Worm (Caenorhabditis elegans) whole organism, L2 larva: ENCODE results near the gene F11E6.11.

Experiments
- C34F6.9 ChIP-seq: fragments of 150-350 bp; optimal IDR thresholded peaks from 2 replicates; lab custom pipeline; 2014; ENCODE audit warnings: missing biosample characterization, missing genetic modification characterization
- F13H6.1 ChIP-seq: sonication (generic microtip); optimal IDR thresholded peaks from 2 replicates; lab custom pipeline; 2016; ENCODE audit warnings: missing genetic modification characterization, missing compliant biosample characterization
- R02D3.7 ChIP-seq: fragments of 150-350 bp; optimal IDR thresholded peaks from 2 replicates; lab custom pipeline; 2014; ENCODE audit warnings: missing biosample characterization, missing genetic modification characterization
- Y55F3AM.14 ChIP-seq: fragments of 200-800 bp; sonication (Bioruptor generic); optimal IDR thresholded peaks from 2 replicates; lab custom pipeline; 2018; ENCODE audit warnings: mild to moderate bottlenecking, missing genetic modification characterization, missing compliant biosample characterization
- ZK546.5 ChIP-seq: sonication (generic microtip); optimal IDR thresholded peaks from 2 replicates; lab custom pipeline; 2017; ENCODE audit warnings: missing biosample characterization, missing genetic modification characterization
- alr-1 ChIP-seq: fragments of 150-350 bp; optimal IDR thresholded peaks from 2 replicates; lab custom pipeline; 2014; ENCODE audit warnings: missing biosample characterization, missing genetic modification characterization
- aly-2 ChIP-seq: fragments of 150-350 bp; optimal IDR thresholded peaks from 2 replicates; lab custom pipeline; 2014; ENCODE audit warnings: missing biosample characterization, missing genetic modification characterization
- ama-1 ChIP-seq: fragments of 150-350 bp; optimal IDR thresholded peaks from 2 replicates; lab custom pipeline; 2018; ENCODE audit warnings: inconsistent platforms
- blmp-1 ChIP-seq: sonication (generic microtip); optimal IDR thresholded peaks from 2 replicates; lab custom pipeline; 2017; ENCODE audit warnings: missing genetic modification characterization, mild to moderate bottlenecking, missing compliant biosample characterization, antibody characterized with exemption, moderate library complexity; ENCODE audit not compliant: insufficient read depth
- ceh-16 ChIP-seq: fragments of 150-350 bp; optimal IDR thresholded peaks from 2 replicates; lab custom pipeline; 2014; ENCODE audit warnings: missing biosample characterization, missing genetic modification characterization
- ceh-82 ChIP-seq: fragments of 150-350 bp; optimal IDR thresholded peaks from 2 replicates; lab custom pipeline; 2014; ENCODE audit warnings: missing biosample characterization, missing genetic modification characterization
- crh-2 ChIP-seq: sonication (generic microtip); optimal IDR thresholded peaks from 2 replicates; lab custom pipeline; 2017; ENCODE audit warnings: missing biosample characterization, missing genetic modification characterization
- dmd-4 ChIP-seq: sonication (generic microtip); optimal IDR thresholded peaks from 2 replicates; lab custom pipeline; 2017; ENCODE audit warnings: missing biosample characterization, missing genetic modification characterization
- egl-27 ChIP-seq: sonication (generic microtip); optimal IDR thresholded peaks from 3 replicates; lab custom pipeline; 2017; ENCODE audit warnings: missing biosample characterization, missing genetic modification reagents, missing genetic modification characterization
- elt-1 ChIP-seq: fragments of 150-350 bp; optimal IDR thresholded peaks from 2 replicates; lab custom pipeline; 2014; ENCODE audit warnings: missing biosample characterization, missing genetic modification characterization
- elt-3 ChIP-seq: sonication (generic microtip); optimal IDR thresholded peaks from 2 replicates; lab custom pipeline; 2017; ENCODE audit warnings: missing biosample characterization, missing genetic modification characterization
- fos-1 ChIP-seq: fragments of 150-350 bp; optimal IDR thresholded peaks from 2 replicates; lab custom pipeline; 2014; ENCODE audit warnings: missing biosample characterization, missing genetic modification characterization
- gmeb-1 ChIP-seq: fragments of 150-350 bp; optimal IDR thresholded peaks from 2 replicates; lab custom pipeline; 2014; ENCODE audit warnings: missing biosample characterization, missing genetic modification characterization
- lin-11 ChIP-seq: fragments of 150-350 bp; sonication (generic microtip); optimal IDR thresholded peaks from 2 replicates; lab custom pipeline; 2014; ENCODE audit warnings: missing biosample characterization, missing genetic modification characterization, inconsistent platforms, mixed read lengths
- lin-13 ChIP-seq: fragments of 150-350 bp; optimal IDR thresholded peaks from 2 replicates; lab custom pipeline; 2014; ENCODE audit warnings: missing biosample characterization, missing genetic modification reagents, missing genetic modification characterization
- lin-39 ChIP-seq: fragments of 150-350 bp; optimal IDR thresholded peaks from 2 replicates; lab custom pipeline; 2014; ENCODE audit warnings: missing biosample characterization, missing genetic modification reagents, missing genetic modification characterization
- lsy-2 ChIP-seq, 2 experiments: fragments of 150-350 bp in 1 of 2; sonication (generic microtip) in 1 of 2; optimal IDR thresholded peaks; 2 replicates each; lab custom pipeline; 2014 to 2017; ENCODE audit warnings: missing biosample characterization in 2 of 2, missing genetic modification characterization in 2 of 2
- mab-5 ChIP-seq: fragments of 150-350 bp; optimal IDR thresholded peaks from 2 replicates; lab custom pipeline; 2014; ENCODE audit warnings: missing biosample characterization, missing genetic modification characterization
- mbf-1 ChIP-seq: sonication (generic microtip); optimal IDR thresholded peaks from 2 replicates; lab custom pipeline; 2017; ENCODE audit warnings: missing biosample characterization, missing genetic modification characterization
- mdl-1 ChIP-seq, 2 experiments: fragments of 150-350 bp in 1 of 2; sonication (generic microtip) in 1 of 2; optimal IDR thresholded peaks; 2 replicates each; lab custom pipeline; 2017; ENCODE audit warnings: missing biosample characterization in 2 of 2, missing genetic modification characterization in 2 of 2
- nhr-10 ChIP-seq: sonication (generic microtip); optimal IDR thresholded peaks from 2 replicates; lab custom pipeline; 2017; ENCODE audit warnings: missing biosample characterization, missing genetic modification characterization
- nhr-11 ChIP-seq: fragments of 150-350 bp; optimal IDR thresholded peaks from 2 replicates; lab custom pipeline; 2014; ENCODE audit warnings: missing biosample characterization, missing genetic modification characterization
- nhr-12 ChIP-seq: fragments of 150-350 bp; optimal IDR thresholded peaks from 2 replicates; lab custom pipeline; 2014; ENCODE audit warnings: missing biosample characterization, missing genetic modification characterization
- nhr-129 ChIP-seq: fragments of 150-350 bp; optimal IDR thresholded peaks from 2 replicates; lab custom pipeline; 2014; ENCODE audit warnings: missing biosample characterization, missing genetic modification characterization
- nhr-21 ChIP-seq: fragments of 150-350 bp; optimal IDR thresholded peaks from 2 replicates; lab custom pipeline; 2014; ENCODE audit warnings: missing biosample characterization, missing genetic modification characterization
- nhr-23 ChIP-seq: fragments of 150-350 bp; optimal IDR thresholded peaks from 2 replicates; lab custom pipeline; 2014; ENCODE audit warnings: missing biosample characterization, missing genetic modification reagents, missing genetic modification characterization
- nhr-237 ChIP-seq: fragments of 150-350 bp; optimal IDR thresholded peaks from 2 replicates; lab custom pipeline; 2014; ENCODE audit warnings: missing biosample characterization, missing genetic modification characterization
- nhr-25 ChIP-seq: fragments of 150-350 bp; sonication (generic microtip); optimal IDR thresholded peaks from 3 replicates; lab custom pipeline; 2014; ENCODE audit warnings: missing biosample characterization, missing genetic modification characterization
- nhr-6 ChIP-seq: fragments of 150-350 bp; optimal IDR thresholded peaks from 2 replicates; lab custom pipeline; 2014; ENCODE audit warnings: missing biosample characterization, missing genetic modification characterization
- nhr-77 ChIP-seq: fragments of 150-350 bp; optimal IDR thresholded peaks from 2 replicates; lab custom pipeline; 2014; ENCODE audit warnings: missing biosample characterization, missing genetic modification characterization
- peb-1 ChIP-seq: fragments of 150-350 bp; optimal IDR thresholded peaks from 2 replicates; lab custom pipeline; 2014; ENCODE audit warnings: missing biosample characterization, missing genetic modification characterization
- sem-4 ChIP-seq: fragments of 150-350 bp; optimal IDR thresholded peaks from 2 replicates; lab custom pipeline; 2014; ENCODE audit warnings: missing biosample characterization, missing genetic modification reagents, missing genetic modification characterization
- skn-1 ChIP-seq: sonication (generic microtip); optimal IDR thresholded peaks from 2 replicates; lab custom pipeline; 2017; ENCODE audit warnings: missing biosample characterization, missing genetic modification characterization
- sma-3 ChIP-seq: sonication (generic microtip); optimal IDR thresholded peaks from 2 replicates; lab custom pipeline; 2016; ENCODE audit warnings: missing genetic modification reagents, missing genetic modification characterization, missing compliant biosample characterization
- sma-9 ChIP-seq, 2 experiments: fragments of 150-350 bp in 1 of 2; sonication (generic microtip) in 1 of 2; optimal IDR thresholded peaks; 2 replicates each; lab custom pipeline; 2014 to 2016; ENCODE audit warnings: missing genetic modification characterization in 2 of 2, mild to moderate bottlenecking in 1 of 2, missing biosample characterization in 1 of 2, missing compliant biosample characterization in 1 of 2, missing genetic modification reagents in 1 of 2, moderate library complexity in 1 of 2
- snpc-4 ChIP-seq: fragments of 150-350 bp; optimal IDR thresholded peaks from 2 replicates; lab custom pipeline; 2014; ENCODE audit warnings: missing biosample characterization, missing genetic modification characterization
- unc-39 ChIP-seq: fragments of 150-350 bp; optimal IDR thresholded peaks from 2 replicates; lab custom pipeline; 2014; ENCODE audit warnings: missing biosample characterization, missing genetic modification characterization
- unc-55 ChIP-seq: fragments of 150-350 bp; sonication (generic microtip); optimal IDR thresholded peaks from 3 replicates; lab custom pipeline; 2014; ENCODE audit warnings: missing biosample characterization, missing genetic modification reagents, missing genetic modification characterization
- unc-62 ChIP-seq: fragments of 150-350 bp; optimal IDR thresholded peaks from 2 replicates; lab custom pipeline; 2014; ENCODE audit warnings: missing biosample characterization, missing genetic modification reagents, missing genetic modification characterization
- zag-1 ChIP-seq: fragments of 150-350 bp; optimal IDR thresholded peaks from 2 replicates; lab custom pipeline; 2014; ENCODE audit warnings: missing biosample characterization, missing genetic modification characterization
- ztf-1 ChIP-seq: fragments of 200-800 bp; sonication (Bioruptor generic); conservative IDR thresholded peaks from 2 replicates; pipeline ENCODE4 v1.3.6; 2022; ENCODE audit warnings: missing genetic modification characterization, missing compliant biosample characterization
- ztf-11 ChIP-seq: sonication (generic microtip); optimal IDR thresholded peaks from 2 replicates; lab custom pipeline; 2017; ENCODE audit warnings: missing biosample characterization, missing genetic modification characterization
- ztf-4 ChIP-seq: fragments of 150-350 bp; optimal IDR thresholded peaks from 2 replicates; lab custom pipeline; 2014; ENCODE audit warnings: missing biosample characterization, missing genetic modification characterization

F11E6.11 gene

ce11 chrIV:17453200-17453599 lies 10.6 kb downstream of the F11E6.11 start:
- TF ChIP-seq dmd-4 (tag; lab: Kevin White, UChicago) (no peak), ceh-82 (tag; lab: Kevin White, UChicago) (no peak), ztf-11 (no peak), ceh-16 (tag; lab: Kevin White, UChicago) (no peak), fos-1 (tag; lab: Kevin White, UChicago) (no peak), nhr-237 (tag; lab: Kevin White, UChicago) (no peak), gmeb-1 (tag; lab: Kevin White, UChicago) (no peak), crh-2 (no peak), unc-55 (GFP tag; lab: Kevin White, UChicago) (no peak), sem-4 (no peak)

- no peak for TF ChIP-seq nhr-77 (tag; lab: Kevin White, UChicago)
- TF ChIP-seq nhr-23 (tag; lab: Kevin White, UChicago), result no peak
- TF ChIP-seq alr-1, result no peak
- TF ChIP-seq mdl-1 (tag; optimal IDR thresholded peaks at IDR 0.05; lab: Kevin White, UChicago), result no peak
These were observed 11.4 kb downstream of the F11E6.11 start for ce11 chrIV:17453996-17454395.

- TF ChIP-seq crh-2 (no peak), sma-9 (GFP tag; optimal IDR thresholded peaks at IDR 0.05; lab: Kevin White, UChicago) (no peak), sma-9 (tag; optimal IDR thresholded peaks at IDR 0.05; lab: Kevin White, UChicago) (no peak), nhr-129 (tag; lab: Kevin White, UChicago) (peak; percentile 49), skn-1 (tag; lab: Kevin White, UChicago) (no peak), lin-13 (GFP tag; lab: Kevin White, UChicago) (peak; percentile 23), R02D3.7 (tag; lab: Kevin White, UChicago) (no peak), ztf-11 (no peak), dmd-4 (tag; lab: Kevin White, UChicago) (no peak), ceh-16 (tag; lab: Kevin White, UChicago) (no peak), unc-55 (GFP tag; lab: Kevin White, UChicago) (peak; percentile 72), nhr-21 (no peak), elt-1 (tag; lab: Kevin White, UChicago) (no peak), snpc-4 (tag; lab: Kevin White, UChicago) (no peak), sma-3 (GFP tag; lab: Kevin White, UChicago) (peak; percentile 2), nhr-6 (tag; lab: Kevin White, UChicago) (no peak), mdl-1 (tag; optimal IDR thresholded peaks at IDR 0.05; lab: Kevin White, UChicago) (no peak), ceh-82 (tag; lab: Kevin White, UChicago) (no peak), F13H6.1 (tag; lab: Kevin White, UChicago) (no peak), nhr-237 (tag; lab: Kevin White, UChicago) (no peak), egl-27 (no peak), gmeb-1 (tag; lab: Kevin White, UChicago) (peak; percentile 86), mbf-1 (tag; lab: Kevin White, UChicago) (no peak), fos-1 (tag; lab: Kevin White, UChicago) (no peak), nhr-10 (no peak), nhr-77 (tag; lab: Kevin White, UChicago) (no peak), nhr-23 (tag; lab: Kevin White, UChicago) (no peak), aly-2 (tag; lab: Kevin White, UChicago) (no peak), ama-1 (lab: Kevin White, UChicago) (no peak), lin-39 (tag; lab: Kevin White, UChicago) (no peak), nhr-25 (tag; lab: Kevin White, UChicago) (no peak), unc-39 (no peak), sem-4 (no peak), lsy-2 (tag; optimal IDR thresholded peaks at IDR 0.05; lab: Kevin White, UChicago) (peak in 1 of 2 experiments; percentile 86), zag-1 (tag; lab: Kevin White, UChicago) (no peak), Y55F3AM.14 (no peak), mab-5 (no peak), nhr-11 (tag; lab: Kevin White, UChicago) (no peak), peb-1 (tag; lab: Kevin White, UChicago) (no peak), alr-1 (no peak), nhr-12 (tag; lab: Kevin White, UChicago) (no peak), elt-3 (tag; lab: Kevin White, UChicago) (no peak), ztf-1 (GFP tag; lab: Robert Waterston, UW) (no peak), lin-11 (tag; lab: Kevin White, UChicago) (no peak), blmp-1 (no peak), ZK546.5 (tag; lab: Kevin White, UChicago) (no peak), unc-62 (GFP tag; lab: Kevin White, UChicago) (no peak), C34F6.9 (tag; lab: Kevin White, UChicago) (peak; percentile 19), ztf-4 (tag; lab: Kevin White, UChicago) (no peak)
These were observed 18.6 kb downstream of the F11E6.11 start, which contains the start of gene rif-1.1 for ce11 chrIV:17461222-17461707. Gene rif-1.1, minus strand, starts transcription at chrIV:17461272.
